Worm (Caenorhabditis elegans): Measurements from ENCODE around the gene T26C5.4.

ce11 chrII:9258566-9258965, 8.2 kb upstream of the T26C5.4 start:
- no peak for TF ChIP-seq egl-44 (GFP tag; IDR thresholded peaks at IDR 0.05)
- no peak for TF ChIP-seq B0035.1 (tag; optimal IDR thresholded peaks at IDR 0.05)
- no peak for TF ChIP-seq xnd-1 (tag; optimal IDR thresholded peaks at IDR 0.05)
- no peak for TF ChIP-seq F37B4.10 (GFP tag; IDR thresholded peaks at IDR 0.05)
- no peak for TF ChIP-seq B0019.2 (GFP tag; conservative IDR thresholded peaks at IDR 0.05)
- no peak for TF ChIP-seq tbp1 (GFP tag; optimal IDR thresholded peaks at IDR 0.05)
- TF ChIP-seq unc-62 (GFP tag; optimal IDR thresholded peaks at IDR 0.05) = no peak
- no peak for TF ChIP-seq pha-4 (tag; optimal IDR thresholded peaks at IDR 0.05)
- no peak for TF ChIP-seq aptf-2 (GFP tag; conservative IDR thresholded peaks at IDR 0.05)
- TF ChIP-seq snpc-4 (GFP tag; optimal IDR thresholded peaks at IDR 0.05) = no peak
- no peak for TF ChIP-seq snpc-4 (tag; optimal IDR thresholded peaks at IDR 0.05)
